Fruit fly (Drosophila melanogaster) Kc167 (cell line): ENCODE data around the gene CG34325.

ENCODE experiments used
- Myc ChIP-seq: fragments of >200 bp; optimal IDR thresholded peaks from 2 replicates; lab custom pipeline; 2017; ENCODE audit warnings: missing external identifiers
- Sin3A ChIP-seq: fragments of >200 bp; optimal IDR thresholded peaks from 2 replicates; lab custom pipeline; 2018; ENCODE audit warnings: missing external identifiers
- h ChIP-seq: fragments of >200 bp; optimal IDR thresholded peaks from 3 replicates; lab custom pipeline; 2018; ENCODE audit warnings: missing external identifiers
- insv ChIP-seq: fragments of >200 bp; optimal IDR thresholded peaks from 3 replicates; lab custom pipeline; 2018; ENCODE audit warnings: missing external identifiers
- psq ChIP-seq: fragments of >200 bp; optimal IDR thresholded peaks from 2 replicates; lab custom pipeline; 2017; ENCODE audit warnings: missing external identifiers
- ttk ChIP-seq: sonication (Bioruptor generic); optimal IDR thresholded peaks from 2 replicates; lab custom pipeline; 2017; ENCODE audit warnings: missing external identifiers

dm6 chrX:16696614-16697519 is 24.3 kb downstream of the CG34325 start:
- TF ChIP-seq Sin3A (lab: Kevin White, UChicago) (no peak), h (lab: Kevin White, UChicago) (no peak), insv (lab: Kevin White, UChicago) (no peak), psq (lab: Kevin White, UChicago) (no peak), ttk (no peak), Myc (no peak)
